Fruit fly (Drosophila melanogaster): ENCODE data around the gene TwdlS.

Gene TwdlS

DNA sequence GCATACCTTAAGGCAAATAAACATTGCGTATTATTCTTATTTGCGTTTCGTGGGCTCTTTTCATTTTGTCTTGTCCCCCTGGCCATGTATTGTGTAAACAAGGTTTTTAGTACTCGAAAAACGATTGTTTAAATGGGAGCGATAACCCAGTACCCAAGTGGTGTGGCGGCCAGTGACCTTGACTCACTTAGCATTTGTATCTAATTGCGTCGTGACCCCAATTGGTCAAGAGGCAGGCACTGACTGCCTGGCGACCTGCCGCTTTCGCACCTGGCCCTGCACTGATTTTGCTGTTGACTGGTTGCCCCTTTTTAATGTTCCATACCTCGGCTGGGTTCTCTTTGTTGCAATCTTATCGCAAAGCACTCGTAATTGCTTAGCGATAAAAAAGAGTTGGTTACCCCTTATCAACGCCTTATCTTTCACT lies 48.3 kb upstream of the TwdlS start (continued):
- TF ChIP-seq vri (GFP tag; optimal IDR thresholded peaks at IDR 0.05), result peak; percentile 83
- TF ChIP-seq eg (GFP tag; IDR thresholded peaks at IDR 0.05), result no peak
- TF ChIP-seq Lpt (GFP tag; optimal IDR thresholded peaks at IDR 0.05), result no peak
- TF ChIP-seq Ets21C (GFP tag; optimal IDR thresholded peaks at IDR 0.05), result no peak
- no peak for TF ChIP-seq cyc (GFP tag; optimal IDR thresholded peaks at IDR 0.05)
- no peak for TF ChIP-seq CG15336 (GFP tag; IDR thresholded peaks at IDR 0.05)
- TF ChIP-seq esn (GFP tag; optimal IDR thresholded peaks at IDR 0.05), result no peak
- no peak for TF ChIP-seq CG3919 (GFP tag; optimal IDR thresholded peaks at IDR 0.05)
- no peak for TF ChIP-seq CG8632 (GFP tag; optimal IDR thresholded peaks at IDR 0.05)

DNA sequence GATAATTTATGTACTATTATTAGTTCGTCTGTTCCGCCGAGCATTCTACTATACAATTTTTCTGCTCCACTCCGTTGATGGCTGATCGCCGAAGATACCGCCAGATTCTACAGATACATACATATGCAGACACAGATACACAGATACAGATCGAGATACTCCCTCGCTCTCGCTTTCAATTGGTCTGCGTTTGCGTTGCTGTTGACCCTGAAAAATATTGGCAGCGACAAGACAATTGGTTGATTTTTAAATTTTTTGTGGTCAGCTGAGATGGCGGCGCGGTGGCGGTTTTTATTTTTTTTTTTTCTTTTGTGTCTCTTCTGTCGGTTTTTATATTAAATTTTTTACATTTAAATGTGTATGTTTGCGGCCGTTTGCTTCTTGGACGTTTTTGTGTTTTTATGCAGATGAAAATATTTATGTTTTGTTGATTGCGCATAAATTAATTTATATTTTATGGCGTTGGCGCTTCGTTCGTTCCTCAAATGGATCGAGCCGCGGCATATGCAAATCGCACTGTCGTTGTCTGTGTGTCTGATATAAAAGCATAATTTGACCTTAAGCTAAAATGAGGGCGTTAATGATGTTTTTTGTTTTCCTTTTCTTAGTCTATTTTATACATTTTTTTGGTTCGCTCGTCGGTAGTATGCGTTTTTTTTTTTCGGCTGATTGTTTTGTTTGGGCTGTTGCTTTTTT lies 42.5 kb upstream of the TwdlS start:
- TF ChIP-seq CG6792 (GFP tag; optimal IDR thresholded peaks at IDR 0.05), result no peak

DNA sequence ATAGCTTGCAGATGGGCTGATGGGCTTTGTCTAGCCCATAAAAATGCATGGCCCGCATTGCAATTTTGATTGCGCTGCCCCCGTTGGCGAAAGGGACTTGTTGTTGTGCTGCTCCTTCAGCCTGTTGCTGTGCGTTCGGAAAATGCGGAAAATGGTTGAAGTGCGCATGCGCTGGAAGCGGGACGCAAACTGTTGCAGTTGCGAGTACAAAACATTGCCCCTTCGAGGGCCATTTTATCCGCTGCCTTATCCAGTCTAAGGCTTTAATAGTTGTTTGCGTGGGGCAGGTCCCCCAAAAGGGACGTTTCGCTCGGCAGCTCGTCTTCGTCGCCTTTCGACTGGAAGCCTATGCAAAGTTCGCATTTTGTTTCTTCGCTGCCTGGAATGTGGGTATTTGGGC lies 30.0 kb upstream of the TwdlS start:
- TF ChIP-seq Lpt (GFP tag; optimal IDR thresholded peaks at IDR 0.05) (no peak), net (GFP tag; optimal IDR thresholded peaks at IDR 0.05) (no peak), CG15336 (GFP tag; IDR thresholded peaks at IDR 0.05) (no peak)

DNA sequence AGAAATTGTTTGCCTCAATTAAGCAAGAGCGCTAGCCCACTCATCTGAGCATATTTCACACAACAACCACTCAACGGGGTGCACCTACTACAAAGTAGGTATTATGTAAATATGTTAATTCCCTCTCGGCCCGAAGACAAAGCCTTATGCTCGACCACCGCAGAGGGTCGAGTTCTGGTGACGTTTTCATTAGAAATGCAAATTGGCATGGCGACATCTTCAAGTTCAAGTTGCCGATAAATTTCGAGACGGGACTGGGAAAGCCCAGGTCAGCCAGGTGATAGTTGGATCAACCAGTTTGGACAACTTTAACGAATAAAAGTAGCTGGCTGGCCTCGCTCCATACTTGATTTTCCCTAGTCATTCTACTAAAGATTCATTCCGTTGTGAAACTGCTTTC lies 21.1 kb upstream of the TwdlS start:
- TF ChIP-seq Sox15 (GFP tag; optimal IDR thresholded peaks at IDR 0.05), result no peak
- no peak for TF ChIP-seq pdm3 (GFP tag; optimal IDR thresholded peaks at IDR 0.05)
- no peak for TF ChIP-seq Hr38 (GFP tag; optimal IDR thresholded peaks at IDR 0.05)
- no peak for TF ChIP-seq CG3032 (tag; optimal IDR thresholded peaks at IDR 0.05)
- TF ChIP-seq CG11294 (GFP tag; IDR thresholded peaks at IDR 0.05), result no peak
- TF ChIP-seq Ets96B (tag; optimal IDR thresholded peaks at IDR 0.05), result no peak
- TF ChIP-seq Eip78C (GFP tag), result no peak
- TF ChIP-seq CG11902 (GFP tag; optimal IDR thresholded peaks at IDR 0.05), result no peak
- no peak for TF ChIP-seq spab (GFP tag; optimal IDR thresholded peaks at IDR 0.05)
- no peak for TF ChIP-seq Blimp-1 (GFP tag; optimal IDR thresholded peaks at IDR 0.05)
- TF ChIP-seq achi (GFP tag; optimal IDR thresholded peaks at IDR 0.05), result no peak
- TF ChIP-seq dac (GFP tag; optimal IDR thresholded peaks at IDR 0.05), result no peak

DNA sequence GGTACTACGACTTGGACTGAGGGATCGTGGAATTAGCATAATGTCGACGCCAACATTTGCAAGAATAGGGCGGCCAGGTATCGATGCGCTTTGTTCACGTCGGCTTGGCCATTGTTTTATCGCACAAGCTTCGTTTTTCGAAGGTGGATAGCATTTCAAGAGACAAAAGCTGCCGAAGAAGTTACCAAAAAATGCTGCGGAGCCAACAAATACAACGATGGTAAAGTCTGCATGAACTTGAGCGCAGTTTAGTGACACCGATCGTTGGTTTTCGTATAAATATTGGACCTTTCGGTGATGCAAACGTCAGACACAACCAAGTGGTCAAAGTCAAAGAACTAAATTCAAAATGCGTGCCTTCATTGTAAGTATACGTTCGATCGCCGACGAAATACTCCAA lies 17.7 kb upstream of the TwdlS start, which contains the start of gene TwdlM:
TSS of gene TwdlM (plus strand) at position 301 of the 400 bp plus-strand sequence.
- TF ChIP-seq topi (GFP tag; optimal IDR thresholded peaks at IDR 0.05) (no peak), esn (GFP tag; optimal IDR thresholded peaks at IDR 0.05) (no peak), Lpt (GFP tag; optimal IDR thresholded peaks at IDR 0.05) (no peak), Met (GFP tag; optimal IDR thresholded peaks at IDR 0.05) (no peak), Sox15 (GFP tag; optimal IDR thresholded peaks at IDR 0.05) (no peak), ss (GFP tag; optimal IDR thresholded peaks at IDR 0.05) (no peak), CG6163 (GFP tag; IDR thresholded peaks at IDR 0.05) (no peak), CG31627 (GFP tag; optimal IDR thresholded peaks at IDR 0.05) (no peak), CG6854 (GFP tag; optimal IDR thresholded peaks at IDR 0.05) (no peak), CG6276 (GFP tag; optimal IDR thresholded peaks at IDR 0.05) (no peak), CG11902 (GFP tag; optimal IDR thresholded peaks at IDR 0.05) (no peak)

DNA sequence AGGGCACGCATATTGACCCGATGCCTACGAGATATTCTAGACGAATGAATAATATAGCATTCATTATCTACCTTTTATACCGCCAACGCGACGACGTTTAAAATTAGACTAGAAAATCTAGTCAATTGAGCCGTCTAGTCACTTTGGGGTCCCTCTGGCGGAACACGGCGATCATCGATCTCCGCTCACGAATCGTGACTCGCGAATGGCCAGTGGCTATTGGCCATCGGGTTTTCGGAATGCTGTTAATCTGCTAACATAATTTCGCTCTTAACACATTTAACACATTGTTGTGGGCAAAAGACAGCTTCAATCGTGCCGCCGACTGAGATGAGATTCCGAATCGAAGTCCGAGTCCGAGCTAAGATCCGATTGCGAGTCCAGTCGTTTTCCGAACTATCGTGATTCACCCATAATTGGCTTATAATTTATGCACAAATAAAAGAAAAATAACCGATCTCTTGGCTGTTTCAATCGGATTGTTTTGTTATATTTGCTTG lies 15.1 kb upstream of the TwdlS start, which contains the start of gene TwdlP:
TSS of gene TwdlP (minus strand) at position 51 of the 500 bp plus-strand sequence.
- no peak for TF ChIP-seq cyc (GFP tag; optimal IDR thresholded peaks at IDR 0.05)
- no peak for TF ChIP-seq pdm3 (GFP tag; optimal IDR thresholded peaks at IDR 0.05)
